Worm (Caenorhabditis elegans): ENCODE measurements around the gene C04H4.1.

- TF ChIP-seq odd-2 (tag; optimal IDR thresholded peaks at IDR 0.05) (no peak), ceh-9 (tag; optimal IDR thresholded peaks at IDR 0.05) (no peak), pros-1 (tag; optimal IDR thresholded peaks at IDR 0.05) (no peak), F13H6.1 (tag; optimal IDR thresholded peaks at IDR 0.05) (no peak), nhr-11 (tag; optimal IDR thresholded peaks at IDR 0.05) (no peak), sox-4 (tag; optimal IDR thresholded peaks at IDR 0.05) (no peak)
Observed at ce11 chrII:7976308-7976707, 17.7 kb downstream of the C04H4.1 start, which contains the start of gene DH11.5.
